Fruit fly (Drosophila melanogaster) whole organism, prepupa: ENCODE measurements around the gene rho-5.

Experiments used
- CG10631 ChIP-seq: fragments of 200-800 bp; sonication (Bioruptor generic); optimal IDR thresholded peaks from 2 replicates; lab custom pipeline; 2016; ENCODE audit warnings: missing biosample characterization, missing genetic modification characterization
- CG11294 ChIP-seq: fragments of 200-800 bp; sonication (Bioruptor generic); IDR thresholded peaks from 2 replicates; pipeline ENCODE4 v1.3.6; 2022; ENCODE audit warnings: missing biosample characterization, missing genetic modification characterization
- CG11762 ChIP-seq: fragments of 200-800 bp; sonication (Bioruptor generic); optimal IDR thresholded peaks from 3 replicates; lab custom pipeline; 2016; ENCODE audit warnings: missing biosample characterization, missing genetic modification characterization; ENCODE audit not compliant: insufficient read depth
- CG16779 ChIP-seq: fragments of 200-800 bp; sonication (Bioruptor generic); optimal IDR thresholded peaks from 3 replicates; lab custom pipeline; 2017; ENCODE audit warnings: missing biosample characterization, mild to moderate bottlenecking, missing genetic modification characterization
- CG3032 ChIP-seq: fragments of 200-800 bp; optimal IDR thresholded peaks from 2 replicates; lab custom pipeline; 2019; ENCODE audit warnings: missing biosample characterization, mild to moderate bottlenecking, missing genetic modification characterization, moderate library complexity
- CG32006 ChIP-seq: fragments of 200-800 bp; sonication (Bioruptor generic); optimal IDR thresholded peaks from 3 replicates; lab custom pipeline; 2017; ENCODE audit warnings: missing biosample characterization, mild to moderate bottlenecking, missing genetic modification characterization
- CG3919 ChIP-seq: fragments of 200-800 bp; sonication (Bioruptor generic); optimal IDR thresholded peaks from 3 replicates; lab custom pipeline; 2016; ENCODE audit warnings: missing biosample characterization, missing genetic modification characterization
- CG6163 ChIP-seq: fragments of 200-800 bp; sonication (Bioruptor generic); IDR thresholded peaks from 3 replicates; pipeline ENCODE4 v1.3.6; 2022; ENCODE audit warnings: missing biosample characterization, missing genetic modification characterization
- CG6792 ChIP-seq: fragments of 200-800 bp; sonication (Bioruptor generic); optimal IDR thresholded peaks from 3 replicates; lab custom pipeline; 2016; ENCODE audit warnings: missing biosample characterization, missing genetic modification characterization
- CG6808 ChIP-seq: fragments of 200-800 bp; sonication (Bioruptor generic); optimal IDR thresholded peaks from 3 replicates; lab custom pipeline; 2017; ENCODE audit warnings: missing biosample characterization, missing genetic modification characterization, mild to moderate bottlenecking, moderate library complexity, missing genetic modification reagents
- CG6854 ChIP-seq: fragments of 200-800 bp; sonication (Bioruptor generic); optimal IDR thresholded peaks from 2 replicates; lab custom pipeline; 2017; ENCODE audit warnings: missing biosample characterization, mild to moderate bottlenecking, missing genetic modification characterization
- CG8632 ChIP-seq: fragments of 200-800 bp; sonication (Bioruptor generic); optimal IDR thresholded peaks from 3 replicates; lab custom pipeline; 2016; ENCODE audit warnings: missing biosample characterization, missing genetic modification characterization
- Eip78C ChIP-seq: fragments of 200-800 bp; sonication (Bioruptor generic); peaks from one replicate; lab custom pipeline; 2016; ENCODE audit warnings: missing biosample characterization, missing genetic modification characterization
- Eip93F ChIP-seq: fragments of 200-800 bp; sonication (Bioruptor generic); optimal IDR thresholded peaks from 2 replicates; lab custom pipeline; 2016; ENCODE audit warnings: missing biosample characterization, mild to moderate bottlenecking, missing genetic modification characterization
- Gug ChIP-seq: fragments of 200-800 bp; sonication (Bioruptor generic); IDR thresholded peaks from 2 replicates; pipeline ENCODE4 v1.3.6; 2022; ENCODE audit warnings: missing biosample characterization, missing genetic modification characterization
- Hr38 ChIP-seq: sonication (Bioruptor generic); optimal IDR thresholded peaks from 2 replicates; lab custom pipeline; 2016; ENCODE audit warnings: missing biosample characterization, missing genetic modification characterization
- Lpt ChIP-seq: fragments of 200-800 bp; sonication (Bioruptor generic); optimal IDR thresholded peaks from 3 replicates; lab custom pipeline; 2016; ENCODE audit warnings: missing biosample characterization, missing genetic modification characterization
- Met ChIP-seq: fragments of 200-800 bp; sonication (Bioruptor generic); optimal IDR thresholded peaks from 3 replicates; lab custom pipeline; 2016; ENCODE audit warnings: missing biosample characterization, missing genetic modification characterization
- Smox ChIP-seq: fragments of 200-800 bp; sonication (Bioruptor generic); optimal IDR thresholded peaks from 3 replicates; lab custom pipeline; 2016; ENCODE audit warnings: missing biosample characterization, missing genetic modification characterization
- Sox14 ChIP-seq: fragments of 200-800 bp; sonication (Bioruptor generic); optimal IDR thresholded peaks from 3 replicates; lab custom pipeline; 2016; ENCODE audit warnings: missing biosample characterization, missing genetic modification characterization
- Sox15 ChIP-seq: fragments of 200-800 bp; sonication (Bioruptor generic); optimal IDR thresholded peaks from 3 replicates; lab custom pipeline; 2016; ENCODE audit warnings: missing biosample characterization, missing genetic modification characterization
- cyc ChIP-seq: fragments of 200-800 bp; sonication (Bioruptor generic); optimal IDR thresholded peaks from 3 replicates; lab custom pipeline; 2016; ENCODE audit warnings: missing biosample characterization, missing genetic modification characterization
- dac ChIP-seq: fragments of 200-800 bp; sonication (Bioruptor generic); optimal IDR thresholded peaks from 2 replicates; lab custom pipeline; 2017; ENCODE audit warnings: missing biosample characterization, mild to moderate bottlenecking, missing genetic modification characterization
- dsx ChIP-seq: fragments of 200-800 bp; optimal IDR thresholded peaks from 3 replicates; lab custom pipeline; 2019; ENCODE audit warnings: missing biosample characterization, mild to moderate bottlenecking, missing genetic modification characterization, moderate library complexity; ENCODE audit not compliant: poor library complexity, severe bottlenecking
- esn ChIP-seq: fragments of 200-800 bp; sonication (Bioruptor generic); optimal IDR thresholded peaks from 2 replicates; lab custom pipeline; 2016; ENCODE audit warnings: missing biosample characterization, mild to moderate bottlenecking, missing genetic modification characterization, moderate library complexity
- fd59A ChIP-seq: fragments of 200-800 bp; sonication (Bioruptor generic); optimal IDR thresholded peaks from 2 replicates; lab custom pipeline; 2017; ENCODE audit warnings: missing biosample characterization, mild to moderate bottlenecking, missing genetic modification characterization, missing genetic modification reagents
- lz ChIP-seq: fragments of 200-800 bp; sonication (Bioruptor generic); optimal IDR thresholded peaks from 3 replicates; lab custom pipeline; 2016; ENCODE audit warnings: missing biosample characterization, missing genetic modification characterization
- net ChIP-seq: fragments of 200-800 bp; sonication (Bioruptor generic); optimal IDR thresholded peaks from 3 replicates; lab custom pipeline; 2016; ENCODE audit warnings: missing biosample characterization, missing genetic modification characterization
- pdm3 ChIP-seq: fragments of 200-800 bp; sonication (Bioruptor generic); optimal IDR thresholded peaks from 3 replicates; lab custom pipeline; 2016; ENCODE audit warnings: missing biosample characterization, missing genetic modification characterization
- spab ChIP-seq: fragments of 200-800 bp; sonication (Bioruptor generic); optimal IDR thresholded peaks from 2 replicates; lab custom pipeline; 2017; ENCODE audit warnings: missing biosample characterization, mild to moderate bottlenecking, missing genetic modification characterization, missing genetic modification reagents
- svp ChIP-seq: fragments of 200-800 bp; sonication (Bioruptor generic); peaks from one replicate; lab custom pipeline; 2016; ENCODE audit warnings: missing biosample characterization, missing genetic modification characterization
- topi ChIP-seq: fragments of 200-800 bp; sonication (Bioruptor generic); optimal IDR thresholded peaks from 3 replicates; lab custom pipeline; 2016; ENCODE audit warnings: missing biosample characterization, missing genetic modification characterization
- vri ChIP-seq: fragments of 200-800 bp; sonication (Bioruptor generic); optimal IDR thresholded peaks from 3 replicates; lab custom pipeline; 2016; ENCODE audit warnings: missing biosample characterization, mild to moderate bottlenecking, missing genetic modification characterization

Gene rho-5

DNA sequence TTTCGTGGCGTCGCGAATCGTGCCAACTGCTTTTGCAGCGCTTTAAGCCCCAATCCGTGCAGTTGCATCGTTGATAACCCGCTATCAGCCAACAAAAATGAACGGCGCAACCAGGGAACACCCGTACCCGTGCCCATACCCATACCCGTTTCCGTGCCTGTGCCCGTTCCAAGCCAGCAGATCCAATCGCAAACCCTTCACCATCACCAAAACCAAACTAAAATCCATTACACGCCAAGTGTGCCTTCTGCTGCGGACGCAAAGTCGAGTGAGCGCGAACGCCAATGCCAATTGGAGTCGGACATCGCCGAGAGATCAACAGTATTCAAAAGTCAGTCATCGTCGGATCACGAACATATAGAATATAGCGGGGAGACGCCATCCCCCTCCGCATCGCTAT is 39.5 kb downstream of the rho-5 start:
- TF ChIP-seq dac (no peak), svp (GFP tag; lab: Kevin White, UChicago) (peak; percentile 60)

DNA sequence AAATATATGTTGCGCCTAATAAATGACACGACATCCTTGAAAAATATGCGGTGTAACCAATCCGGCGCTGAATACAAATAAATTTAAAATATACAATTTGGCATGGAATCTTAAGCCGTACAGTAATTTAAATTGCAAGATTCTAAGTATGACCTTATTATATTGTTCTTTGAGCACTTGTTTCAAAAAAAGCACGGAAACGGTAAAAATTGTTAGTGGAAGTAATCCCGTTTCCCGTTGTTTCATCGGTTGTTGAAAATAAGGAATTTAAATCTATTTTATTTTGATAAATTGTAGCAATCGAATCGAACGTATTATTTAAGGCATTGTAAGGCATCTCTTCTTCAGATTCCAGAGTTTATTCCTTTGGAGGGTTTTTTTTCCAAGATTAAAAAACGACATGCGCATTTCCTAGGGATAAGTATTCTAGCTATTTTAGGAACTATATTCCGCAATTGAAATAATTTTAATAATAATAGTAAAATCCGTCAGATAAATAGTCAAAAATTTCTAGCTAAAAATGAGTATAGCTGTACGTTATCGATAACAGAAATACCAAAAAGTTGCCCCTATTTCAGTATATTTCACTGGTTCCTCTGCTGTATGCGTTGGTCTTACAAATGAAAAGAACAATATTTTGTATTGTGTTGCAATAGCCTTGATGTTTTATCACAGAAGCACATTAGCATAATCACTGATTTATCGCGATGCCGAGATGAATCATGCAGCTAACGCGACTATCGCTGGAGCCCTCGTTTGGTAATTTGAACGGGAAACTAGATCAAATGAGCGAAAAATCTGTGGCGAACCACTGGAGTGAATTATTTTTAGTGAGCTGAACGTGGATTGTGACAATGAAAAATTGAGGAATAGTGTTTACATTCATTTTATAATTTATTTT is 40.4 kb downstream of the rho-5 start, which contains the start of gene GATAd:
Gene GATAd (plus strand): TSS at position 644 of the 901 bp plus-strand sequence.
- TF ChIP-seq svp (GFP tag; lab: Kevin White, UChicago) (no peak), esn (GFP tag; lab: Kevin White, UChicago) (peak; percentile 21), Met (no peak), lz (GFP tag; lab: Kevin White, UChicago) (no peak), pdm3 (GFP tag; lab: Kevin White, UChicago) (no peak), Eip93F (GFP tag; lab: Kevin White, UChicago) (no peak), Lpt (GFP tag; lab: Kevin White, UChicago) (no peak), Sox15 (GFP tag; lab: Kevin White, UChicago) (no peak), Sox14 (GFP tag; lab: Kevin White, UChicago) (peak; percentile 20), vri (GFP tag; lab: Kevin White, UChicago) (peak; percentile 16), dsx (GFP tag; lab: Kevin White, UChicago) (peak; percentile 28), CG6854 (no peak), CG8632 (GFP tag; lab: Kevin White, UChicago) (no peak), CG6792 (GFP tag; lab: Kevin White, UChicago) (no peak), Smox (GFP tag; lab: Kevin White, UChicago) (no peak), CG11294 (GFP tag; lab: Robert Waterston, UW) (no peak), cyc (GFP tag; lab: Kevin White, UChicago) (no peak), fd59A (GFP tag; lab: Kevin White, UChicago) (no peak), CG6808 (GFP tag; lab: Kevin White, UChicago) (no peak), Gug (GFP tag; lab: Robert Waterston, UW) (no peak), CG10631 (GFP tag; lab: Kevin White, UChicago) (no peak), spab (GFP tag; lab: Kevin White, UChicago) (no peak), CG16779 (no peak), Eip78C (GFP tag; lab: Kevin White, UChicago) (peak; percentile 41), CG3032 (tag; lab: Kevin White, UChicago) (peak; percentile 1)

DNA sequence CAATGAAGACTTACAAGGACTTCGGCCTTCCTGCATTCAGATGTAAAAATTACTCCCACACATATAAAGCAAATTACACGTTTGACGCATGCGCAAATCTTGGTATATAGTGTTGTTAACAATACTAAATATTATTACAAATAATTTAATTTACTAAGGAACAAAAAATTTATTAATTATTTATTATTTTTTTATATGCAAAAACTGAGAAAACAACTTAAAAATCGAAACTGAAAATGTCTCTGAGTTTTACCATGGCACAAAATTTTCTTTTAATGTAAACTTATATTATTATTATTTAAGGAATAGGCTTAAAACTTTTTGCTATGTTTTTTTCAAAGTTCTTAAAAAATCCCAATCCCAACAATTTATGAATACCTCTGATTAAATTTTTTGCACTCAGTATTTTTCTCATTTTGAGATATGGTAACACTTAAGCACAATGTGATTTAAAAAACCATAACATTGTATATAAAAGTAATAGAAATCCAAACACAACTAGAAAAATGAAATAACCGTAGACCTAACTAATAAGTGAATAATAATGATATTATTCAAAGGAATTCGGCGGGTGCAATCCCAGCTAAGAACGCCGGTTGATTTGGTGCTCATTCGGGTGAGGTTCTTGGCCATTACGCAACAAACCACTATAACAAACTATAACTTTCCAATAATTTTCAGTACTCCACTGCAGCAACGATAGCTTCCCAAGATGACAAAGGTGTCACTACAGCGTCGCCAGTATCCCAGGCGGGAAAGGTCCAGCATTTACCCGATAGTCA is 42.4 kb downstream of the rho-5 start, which contains the start of the genes Schip1 and Cox10:
Gene Schip1 (minus strand): TSS at position 51 of the 782 bp plus-strand sequence.
Gene Cox10 (plus strand): TSS at position 406 of the 782 bp plus-strand sequence.
- peak; percentile 39 for TF ChIP-seq vri (GFP tag; lab: Kevin White, UChicago)
- TF ChIP-seq topi = no peak
- TF ChIP-seq CG6163 (GFP tag; lab: Robert Waterston, UW) = no peak
- TF ChIP-seq Hr38 = no peak
- no peak for TF ChIP-seq dac
- TF ChIP-seq cyc (GFP tag; lab: Kevin White, UChicago) = no peak
- peak; percentile 86 for TF ChIP-seq dsx (GFP tag; lab: Kevin White, UChicago)
- TF ChIP-seq net = no peak
- no peak for TF ChIP-seq CG11762 (GFP tag; lab: Kevin White, UChicago)
- no peak for TF ChIP-seq CG32006
- TF ChIP-seq CG3919 = no peak
- peak; percentile 12 for TF ChIP-seq CG3032 (tag; lab: Kevin White, UChicago)
- TF ChIP-seq, all 60 proteins: peak for 3
